Fruit fly (Drosophila melanogaster) whole organism, prepupa: ENCODE results near the gene CG34125.

Experiments
- CG15336 ChIP-seq: fragments of 200-800 bp; sonication (Bioruptor generic); IDR thresholded peaks from 2 replicates; pipeline ENCODE4 v1.3.6; 2022; ENCODE audit warnings: missing biosample characterization, missing genetic modification characterization
- Hr39 ChIP-seq: fragments of 200-800 bp; sonication (Bioruptor generic); optimal IDR thresholded peaks from 2 replicates; lab custom pipeline; 2016; ENCODE audit warnings: missing biosample characterization, missing genetic modification characterization
- fd85E ChIP-seq: fragments of 200-800 bp; sonication (Bioruptor generic); optimal IDR thresholded peaks from 3 replicates; lab custom pipeline; 2016; ENCODE audit warnings: missing biosample characterization, missing genetic modification characterization
- svp ChIP-seq: fragments of 200-800 bp; sonication (Bioruptor generic); peaks from one replicate; lab custom pipeline; 2016; ENCODE audit warnings: missing biosample characterization, missing genetic modification characterization

DNA sequence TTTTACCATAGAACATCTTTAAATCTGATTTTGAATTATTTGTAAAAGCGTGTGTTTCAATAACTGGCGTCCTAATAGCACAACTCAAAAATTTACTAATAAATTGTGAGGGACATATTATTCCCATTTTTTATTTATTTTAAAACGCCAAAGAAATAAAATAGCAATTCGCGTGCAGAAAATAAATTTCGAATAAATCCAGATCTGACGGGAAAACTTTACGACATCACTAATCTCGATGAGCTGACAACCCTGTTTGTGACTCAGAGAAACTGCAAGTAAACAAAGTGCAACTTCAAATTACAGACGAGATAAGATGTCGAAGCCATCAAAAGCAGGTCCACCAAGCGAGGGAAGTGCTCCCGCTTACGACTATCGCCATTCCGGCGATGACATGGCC is at the start of gene CG34125:
- TF ChIP-seq CG15336 (GFP tag; lab: Robert Waterston, UW), result 0 out of 2 replicates have a peak, but pooled peaks have one; percentile 16
- TF ChIP-seq svp, result no peak
- TF ChIP-seq Hr39, result no peak
- no peak for TF ChIP-seq fd85E
